Worm (Caenorhabditis elegans) whole organism, mixed stage, embryonic: ENCODE measurements around the gene ins-17.

Source experiments
- ceh-39 ChIP-seq: fragments of 150-350 bp; optimal IDR thresholded peaks from 2 replicates; lab custom pipeline; 2014; ENCODE audit warnings: missing biosample characterization, missing genetic modification characterization
- elt-3 ChIP-seq: fragments of 150-350 bp; optimal IDR thresholded peaks from 2 replicates; lab custom pipeline; 2014; ENCODE audit warnings: missing biosample characterization, missing genetic modification characterization
- mab-5 ChIP-seq: fragments of 150-350 bp; optimal IDR thresholded peaks from 2 replicates; lab custom pipeline; 2014; ENCODE audit warnings: missing biosample characterization, missing genetic modification characterization
- nhr-12 ChIP-seq: fragments of 150-350 bp; optimal IDR thresholded peaks from 2 replicates; lab custom pipeline; 2014; ENCODE audit warnings: missing biosample characterization, missing genetic modification characterization
- nhr-237 ChIP-seq: fragments of 150-350 bp; optimal IDR thresholded peaks from 2 replicates; lab custom pipeline; 2014; ENCODE audit warnings: missing biosample characterization, missing genetic modification characterization
- nhr-28 ChIP-seq: fragments of 150-350 bp; optimal IDR thresholded peaks from 2 replicates; lab custom pipeline; 2014; ENCODE audit warnings: missing biosample characterization, missing genetic modification characterization
- nhr-76 ChIP-seq: sonication (generic microtip); optimal IDR thresholded peaks from 2 replicates; lab custom pipeline; 2017; ENCODE audit warnings: missing biosample characterization, missing genetic modification characterization
- snpc-4 ChIP-seq: fragments of 150-350 bp; optimal IDR thresholded peaks from 2 replicates; lab custom pipeline; 2014; ENCODE audit warnings: missing biosample characterization, missing genetic modification characterization
- unc-62 ChIP-seq: fragments of 150-350 bp; optimal IDR thresholded peaks from 2 replicates; lab custom pipeline; 2014; ENCODE audit warnings: missing biosample characterization, missing genetic modification reagents, missing genetic modification characterization

- TF ChIP-seq ceh-39 (tag; lab: Kevin White, UChicago) (no peak), nhr-28 (no peak), elt-3 (tag; lab: Kevin White, UChicago) (no peak), nhr-76 (tag; lab: Kevin White, UChicago) (no peak), snpc-4 (no peak), nhr-12 (tag; lab: Kevin White, UChicago) (no peak), unc-62 (GFP tag; lab: Kevin White, UChicago) (no peak), nhr-237 (no peak), mab-5 (tag; lab: Kevin White, UChicago) (no peak)
These were observed 29.3 kb upstream of the ins-17 start for ce11 chrIII:4506590-4507128.
